Worm (Caenorhabditis elegans): Measurements from ENCODE around the gene Y55F3BR.11.

Gene Y55F3BR.11

DNA sequence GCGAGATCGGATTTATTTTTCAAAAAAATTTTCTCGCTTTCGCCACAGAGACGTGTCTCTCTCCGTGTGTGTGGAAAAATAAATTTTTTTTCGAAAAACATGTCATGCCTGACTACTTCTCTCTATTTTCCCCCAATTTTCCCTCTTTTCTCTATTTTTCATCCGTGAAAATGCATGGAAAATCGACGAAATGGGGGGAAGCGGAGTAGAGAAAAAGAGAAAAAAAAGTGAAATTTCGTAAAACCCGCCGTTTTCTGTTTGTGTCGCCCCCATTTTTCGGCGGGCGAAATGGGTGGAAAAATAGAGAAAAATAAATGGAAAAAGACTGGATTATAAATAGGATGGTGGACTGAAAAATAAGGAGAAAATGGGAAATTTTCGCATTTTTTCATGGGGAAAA lies 21.5 kb upstream of the Y55F3BR.11 start (continued):
- TF ChIP-seq ama-1 (optimal IDR thresholded peaks at IDR 0.05) (no peak), nhr-90 (tag; optimal IDR thresholded peaks at IDR 0.05; ENCODE audit: poor library complexity) (no peak), fkh-4 (tag; optimal IDR thresholded peaks at IDR 0.05; ENCODE audit: borderline replicate concordance) (no peak), aha-1 (tag; optimal IDR thresholded peaks at IDR 0.05) (no peak), nhr-84 (tag; optimal IDR thresholded peaks at IDR 0.05) (no peak), blmp-1 (tag; optimal IDR thresholded peaks at IDR 0.05) (peak; percentile 99), swsn-7 (tag; optimal IDR thresholded peaks at IDR 0.05) (no peak), hpl-2 (GFP tag; optimal IDR thresholded peaks at IDR 0.05) (no peak)

DNA sequence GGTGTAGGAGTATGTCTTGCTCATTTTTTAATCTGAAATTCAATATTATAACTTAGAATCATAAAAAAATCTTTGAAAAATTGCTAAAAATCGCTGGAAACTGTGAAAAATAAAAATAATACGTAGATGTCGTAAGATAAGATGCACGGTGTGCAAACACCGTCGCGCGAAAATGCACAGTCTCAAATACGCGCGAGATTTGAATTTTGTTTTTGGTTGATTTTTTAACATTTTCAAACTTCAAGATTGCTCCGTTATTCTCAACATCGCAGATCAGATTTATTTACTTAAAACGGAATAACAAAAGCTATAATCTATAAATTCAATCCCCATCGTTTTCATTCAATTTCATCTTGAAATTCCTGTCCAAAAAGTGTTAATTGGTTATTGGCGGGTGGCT lies 12.9 kb upstream of the Y55F3BR.11 start, which contains the start of gene Y55F3BR.6:
TSS of gene Y55F3BR.6 (minus strand) at position 32 of the 400 bp plus-strand sequence.
- TF ChIP-seq snu-23 (GFP tag; optimal IDR thresholded peaks at IDR 0.05), result no peak
- peak; percentile 29 to 70 for TF ChIP-seq lin-35 (GFP tag; optimal IDR thresholded peaks at IDR 0.05)
- peak; percentile 65 to 97 for TF ChIP-seq efl-1 (optimal IDR thresholded peaks at IDR 0.05)
- TF ChIP-seq efl-1 (GFP tag; optimal IDR thresholded peaks at IDR 0.05 in 1 of 2), result peak; percentile 82 to 93
- TF ChIP-seq C16A3.4 (tag; optimal IDR thresholded peaks at IDR 0.05), result no peak
- TF ChIP-seq dpl-1 (GFP tag; optimal IDR thresholded peaks at IDR 0.05), result peak; percentile 27 to 71 (median 57)
- peak; percentile 58 for TF ChIP-seq F16B12.6 (tag; optimal IDR thresholded peaks at IDR 0.05)

DNA sequence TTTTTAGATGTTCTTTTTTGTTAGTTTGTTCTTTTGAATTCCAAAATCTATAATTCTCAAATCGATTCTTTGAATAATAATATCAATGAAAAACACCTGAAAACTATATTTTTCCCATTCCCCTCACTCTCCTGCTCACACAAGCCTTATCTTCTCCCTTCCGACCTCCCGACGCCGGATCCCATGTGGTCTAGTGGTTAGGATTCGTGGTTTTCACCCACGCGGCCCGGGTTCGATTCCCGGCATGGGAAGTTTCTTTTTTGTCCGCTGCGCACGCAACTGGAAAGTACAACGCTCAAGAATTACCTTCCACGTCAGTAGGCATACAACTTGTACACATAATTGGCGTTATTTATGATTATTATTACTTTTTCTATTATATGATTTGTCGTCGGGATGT lies 12.4 kb upstream of the Y55F3BR.11 start:
- TF ChIP-seq xbp-1 (tag; optimal IDR thresholded peaks at IDR 0.05), result peak; percentile 19
- TF ChIP-seq nhr-47 (tag; optimal IDR thresholded peaks at IDR 0.05), result peak; percentile 61
- TF ChIP-seq pax-3 (tag; optimal IDR thresholded peaks at IDR 0.05), result no peak
- TF ChIP-seq fos-1 (tag; optimal IDR thresholded peaks at IDR 0.05), result peak; percentile 24
- TF ChIP-seq nhr-84 (tag; optimal IDR thresholded peaks at IDR 0.05), result no peak
- peak; percentile 38 for TF ChIP-seq blmp-1 (tag; optimal IDR thresholded peaks at IDR 0.05)
- 0 out of 2 replicates have a peak, but pooled peaks have one; percentile 27 for TF ChIP-seq mab-9 (GFP tag; IDR thresholded peaks at IDR 0.05)
- TF ChIP-seq nhr-20 (tag; optimal IDR thresholded peaks at IDR 0.05), result peak; percentile 60
- peak; percentile 52 to 53 for TF ChIP-seq efl-1 (optimal IDR thresholded peaks at IDR 0.05)
- peak; percentile 46 to 94 for TF ChIP-seq efl-1 (GFP tag; optimal IDR thresholded peaks at IDR 0.05 in 1 of 2)
- peak; percentile 53 for TF ChIP-seq swsn-7 (tag; optimal IDR thresholded peaks at IDR 0.05)
- no peak for TF ChIP-seq hpl-2 (GFP tag; optimal IDR thresholded peaks at IDR 0.05)
- no peak for TF ChIP-seq nhr-19 (GFP tag; conservative IDR thresholded peaks at IDR 0.05)
- TF ChIP-seq vab-15 (tag; optimal IDR thresholded peaks at IDR 0.05), result no peak
- no peak for TF ChIP-seq nhr-76 (tag; optimal IDR thresholded peaks at IDR 0.05)
- TF ChIP-seq mdl-1 (tag; optimal IDR thresholded peaks at IDR 0.05), result peak in 1 of 2 experiments; percentile 64
- no peak for TF ChIP-seq rnt-1 (tag; optimal IDR thresholded peaks at IDR 0.05)
- TF ChIP-seq ceh-82 (tag; optimal IDR thresholded peaks at IDR 0.05), result peak; percentile 6 to 66 (median 23)
- TF ChIP-seq nhr-90 (tag; optimal IDR thresholded peaks at IDR 0.05; ENCODE audit: poor library complexity), result peak; percentile 52
- peak; percentile 39 for TF ChIP-seq F16B12.6 (tag; optimal IDR thresholded peaks at IDR 0.05)
- TF ChIP-seq sup-37 (GFP tag; optimal IDR thresholded peaks at IDR 0.05), result no peak
- peak; percentile 55 for TF ChIP-seq dsc-1 (tag; optimal IDR thresholded peaks at IDR 0.05)
- TF ChIP-seq skn-1 (tag; optimal IDR thresholded peaks at IDR 0.05), result peak; percentile 2
- TF ChIP-seq lin-13 (GFP tag; optimal IDR thresholded peaks at IDR 0.05), result peak; percentile 41
- no peak for TF ChIP-seq hlh-4 (tag; optimal IDR thresholded peaks at IDR 0.05)
- TF ChIP-seq snpc-4 (tag; optimal IDR thresholded peaks at IDR 0.05), result peak; percentile 47
- peak; percentile 60 to 72 for TF ChIP-seq lin-35 (GFP tag; optimal IDR thresholded peaks at IDR 0.05)
- no peak for TF ChIP-seq ceh-63 (GFP tag; optimal IDR thresholded peaks at IDR 0.05)
- peak in 1 of 6 experiments; percentile 34 for TF ChIP-seq elt-3 (tag; optimal IDR thresholded peaks at IDR 0.05)
- TF ChIP-seq lsy-2 (tag; optimal IDR thresholded peaks at IDR 0.05), result peak; percentile 7 to 53
- TF ChIP-seq dpl-1 (GFP tag; optimal IDR thresholded peaks at IDR 0.05), result peak; percentile 17 to 59 (median 40)
- peak; percentile 37 for TF ChIP-seq tbx-2 (tag; optimal IDR thresholded peaks at IDR 0.05)
- peak; percentile 8 for TF ChIP-seq C04F5.9 (tag; optimal IDR thresholded peaks at IDR 0.05)
- TF ChIP-seq mep-1 (tag; optimal IDR thresholded peaks at IDR 0.05), result peak; percentile 58
- peak in 1 of 2 experiments; percentile 38 for TF ChIP-seq ztf-11 (tag; optimal IDR thresholded peaks at IDR 0.05)
- no peak for TF ChIP-seq unc-62 (GFP tag; optimal IDR thresholded peaks at IDR 0.05)
- TF ChIP-seq aly-2 (tag; optimal IDR thresholded peaks at IDR 0.05), result peak; percentile 8
- TF ChIP-seq sox-4 (tag; optimal IDR thresholded peaks at IDR 0.05), result no peak
- peak; percentile 52 for TF ChIP-seq nhr-77 (tag; optimal IDR thresholded peaks at IDR 0.05)
- TF ChIP-seq snu-23 (GFP tag; optimal IDR thresholded peaks at IDR 0.05), result peak; percentile 77
- peak; percentile 50 for TF ChIP-seq C16A3.4 (tag; optimal IDR thresholded peaks at IDR 0.05)
- TF ChIP-seq lir-3 (tag; optimal IDR thresholded peaks at IDR 0.05; ENCODE audit: poor library complexity), result no peak

All from whole organism, L1 larva.